Fruit fly (Drosophila melanogaster) whole organism, prepupa: ENCODE results near the gene Pebp1.

Experiments used
- CG10631 ChIP-seq: fragments of 200-800 bp; sonication (Bioruptor generic); optimal IDR thresholded peaks from 2 replicates; lab custom pipeline; 2016; ENCODE audit warnings: missing biosample characterization, missing genetic modification characterization
- CG11294 ChIP-seq: fragments of 200-800 bp; sonication (Bioruptor generic); IDR thresholded peaks from 2 replicates; pipeline ENCODE4 v1.3.6; 2022; ENCODE audit warnings: missing biosample characterization, missing genetic modification characterization
- CG1621 ChIP-seq: fragments of 200-800 bp; sonication (Bioruptor generic); optimal IDR thresholded peaks from 3 replicates; lab custom pipeline; 2018; ENCODE audit warnings: missing biosample characterization, mild to moderate bottlenecking, missing genetic modification characterization
- CG16779 ChIP-seq: fragments of 200-800 bp; sonication (Bioruptor generic); optimal IDR thresholded peaks from 3 replicates; lab custom pipeline; 2017; ENCODE audit warnings: missing biosample characterization, mild to moderate bottlenecking, missing genetic modification characterization
- CG32006 ChIP-seq: fragments of 200-800 bp; sonication (Bioruptor generic); optimal IDR thresholded peaks from 3 replicates; lab custom pipeline; 2017; ENCODE audit warnings: missing biosample characterization, mild to moderate bottlenecking, missing genetic modification characterization
- CG7368 ChIP-seq: fragments of 200-800 bp; sonication (Bioruptor generic); optimal IDR thresholded peaks from 3 replicates; lab custom pipeline; 2016; ENCODE audit warnings: missing biosample characterization, missing genetic modification characterization
- OdsH ChIP-seq: fragments of 200-800 bp; sonication (Bioruptor generic); optimal IDR thresholded peaks from 3 replicates; lab custom pipeline; 2016; ENCODE audit warnings: missing biosample characterization, missing genetic modification characterization
- Sox102F ChIP-seq: fragments of 200-800 bp; sonication (Bioruptor generic); optimal IDR thresholded peaks from 2 replicates; lab custom pipeline; 2016; ENCODE audit warnings: missing biosample characterization, mild to moderate bottlenecking, missing genetic modification characterization
- achi ChIP-seq: fragments of 200-800 bp; sonication (Bioruptor generic); optimal IDR thresholded peaks from 3 replicates; lab custom pipeline; 2016; ENCODE audit warnings: missing biosample characterization, missing genetic modification characterization
- salr ChIP-seq, 2 experiments: fragments of 200-800 bp; sonication (Bioruptor generic); optimal IDR thresholded peaks; 3 replicates each; lab custom pipeline; 2016 to 2018; ENCODE audit warnings: missing biosample characterization in 2 of 2, missing genetic modification characterization in 2 of 2, mild to moderate bottlenecking in 1 of 2
- spab ChIP-seq: fragments of 200-800 bp; sonication (Bioruptor generic); optimal IDR thresholded peaks from 2 replicates; lab custom pipeline; 2017; ENCODE audit warnings: missing biosample characterization, mild to moderate bottlenecking, missing genetic modification characterization, missing genetic modification reagents
- topi ChIP-seq: fragments of 200-800 bp; sonication (Bioruptor generic); optimal IDR thresholded peaks from 3 replicates; lab custom pipeline; 2016; ENCODE audit warnings: missing biosample characterization, missing genetic modification characterization

DNA sequence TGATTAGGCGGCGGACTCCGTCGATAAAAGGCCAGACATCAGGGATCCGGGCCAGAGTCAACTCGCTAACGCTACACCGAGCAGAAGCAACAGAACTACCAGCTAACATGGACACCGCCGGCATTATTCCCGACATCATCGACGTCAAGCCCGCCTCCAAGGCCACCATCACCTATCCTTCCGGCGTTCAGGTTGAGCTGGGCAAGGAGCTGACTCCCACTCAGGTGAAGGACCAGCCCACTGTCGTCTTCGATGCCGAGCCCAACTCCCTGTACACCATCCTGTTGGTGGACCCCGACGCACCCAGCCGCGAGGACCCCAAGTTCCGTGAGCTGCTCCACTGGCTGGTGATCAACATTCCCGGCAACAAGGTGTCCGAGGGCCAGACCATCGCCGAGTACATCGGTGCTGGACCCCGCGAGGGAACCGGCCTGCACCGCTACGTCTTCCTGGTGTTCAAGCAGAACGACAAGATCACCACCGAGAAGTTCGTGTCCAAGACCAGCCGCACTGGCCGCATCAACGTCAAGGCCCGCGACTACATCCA, at the start of gene Pebp1:
- no peak for TF ChIP-seq CG16779 (tag; lab: Kevin White, UChicago)
- no peak for TF ChIP-seq CG32006 (GFP tag; lab: Kevin White, UChicago)
- TF ChIP-seq Sox102F (GFP tag; lab: Kevin White, UChicago): no peak
- TF ChIP-seq topi (GFP tag; lab: Kevin White, UChicago): no peak
- TF ChIP-seq OdsH: no peak
- TF ChIP-seq CG1621 (tag; lab: Kevin White, UChicago): no peak
- no peak for TF ChIP-seq spab (GFP tag; lab: Kevin White, UChicago)
- no peak for TF ChIP-seq CG7368 (GFP tag; lab: Kevin White, UChicago)
- no peak for TF ChIP-seq CG11294 (GFP tag; lab: Robert Waterston, UW)
- no peak for TF ChIP-seq CG10631 (GFP tag; lab: Kevin White, UChicago)
- TF ChIP-seq achi: no peak
- no peak for TF ChIP-seq salr (GFP tag; optimal IDR thresholded peaks at IDR 0.05; lab: Kevin White, UChicago)
